Fruit fly (Drosophila melanogaster) whole organism, adult: ENCODE results near the gene CG32485.

ENCODE experiments used
- CG5204 ChIP-seq: fragments of 200-800 bp; sonication (Bioruptor generic); optimal IDR thresholded peaks from 2 replicates; lab custom pipeline; 2016; ENCODE audit warnings: missing biosample characterization, missing genetic modification characterization
- CG7101 ChIP-seq: fragments of 200-800 bp; sonication (Bioruptor generic); optimal IDR thresholded peaks from 2 replicates; lab custom pipeline; 2018; ENCODE audit warnings: missing biosample characterization, mild to moderate bottlenecking, missing genetic modification characterization, moderate library complexity
- Crg-1 ChIP-seq: fragments of 200-800 bp; sonication (Bioruptor generic); optimal IDR thresholded peaks from 2 replicates; lab custom pipeline; 2016; ENCODE audit warnings: missing biosample characterization, missing genetic modification characterization
- Mnt ChIP-seq: fragments of 200-800 bp; sonication (Bioruptor generic); optimal IDR thresholded peaks from 2 replicates; lab custom pipeline; 2016; ENCODE audit warnings: missing biosample characterization, mild to moderate bottlenecking, missing genetic modification characterization
- bab1 ChIP-seq: fragments of 200-800 bp; sonication (Bioruptor generic); optimal IDR thresholded peaks from 3 replicates; lab custom pipeline; 2019; ENCODE audit warnings: missing biosample characterization, mild to moderate bottlenecking, missing genetic modification characterization, moderate library complexity
- kay ChIP-seq: fragments of 200-800 bp; sonication (Bioruptor generic); peaks from one replicate; lab custom pipeline; 2016; ENCODE audit warnings: missing biosample characterization, missing genetic modification characterization, borderline replicate concordance
- pad ChIP-seq: fragments of 200-800 bp; sonication (Bioruptor generic); optimal IDR thresholded peaks from 3 replicates; lab custom pipeline; 2017; ENCODE audit warnings: missing biosample characterization, missing genetic modification characterization, mild to moderate bottlenecking, moderate library complexity, missing genetic modification reagents
- toe ChIP-seq: fragments of 200-800 bp; sonication (Bioruptor generic); optimal IDR thresholded peaks from 2 replicates; lab custom pipeline; 2016; ENCODE audit warnings: missing biosample characterization, missing genetic modification characterization

dm6 chr3L:3054099-3054498 is 4.0 kb downstream of the CG32485 start:
- TF ChIP-seq pad (GFP tag; lab: Kevin White, UChicago) (no peak), Mnt (GFP tag; lab: Kevin White, UChicago) (no peak), Crg-1 (GFP tag; lab: Kevin White, UChicago) (no peak), CG5204 (GFP tag; lab: Kevin White, UChicago) (no peak), toe (no peak), CG7101 (tag; lab: Kevin White, UChicago) (no peak), kay (no peak), bab1 (GFP tag; lab: Kevin White, UChicago) (no peak)
